Comparison of ENCODE assay signal across 1 fruit fly cellular context in genomic region chrX:11390625-11391363, dm6.
A peak's percentile ranks its signal among the peaks of the same experiment; 100 is the strongest.
TF ChIP-seq lines count a peak whose summit lies in the region.

No protein-coding gene starts in this region.

TF ChIP-seq in whole organism, embryonic, 481 proteins besides CTCF, POLR2A, EP300 and RAD21 (continued from another document and continues in another):
- TF ChIP-seq pan (optimal IDR thresholded peaks at IDR 0.05; lab: Kevin White, UChicago) (peak in 1 of 2 experiments; percentile 10), pan (GFP tag; optimal IDR thresholded peaks at IDR 0.05 in 1 of 2, IDR thresholded peaks at IDR 0.05 in 1 of 2) (peak in 1 of 2 experiments; percentile 86), ara (GFP tag; IDR thresholded peaks at IDR 0.05; lab: Robert Waterston, UW) (peak; percentile 65), Fer3 (tag; optimal IDR thresholded peaks at IDR 0.05; lab: Kevin White, UChicago) (peak; percentile 85), CG14860 (GFP tag; IDR thresholded peaks at IDR 0.05; lab: Robert Waterston, UW; ENCODE audit: partially characterized antibody) (no peak), esg (GFP tag; conservative IDR thresholded peaks at IDR 0.05; lab: Robert Waterston, UW) (peak; percentile 79), E2f2 (GFP tag; IDR thresholded peaks at IDR 0.05; lab: Robert Waterston, UW) (peak; percentile 59), CG6791 (GFP tag; IDR thresholded peaks at IDR 0.05; lab: Robert Waterston, UW; ENCODE audit: partially characterized antibody) (no peak), CG14710 (tag; optimal IDR thresholded peaks at IDR 0.05; lab: Kevin White, UChicago) (peak; percentile 53), Sox100B (GFP tag; optimal IDR thresholded peaks at IDR 0.05; lab: Kevin White, UChicago) (peak; percentile 76), Rx (GFP tag; IDR thresholded peaks at IDR 0.05; lab: Robert Waterston, UW) (peak; percentile 78), CG1602 (GFP tag; optimal IDR thresholded peaks at IDR 0.05; lab: Kevin White, UChicago) (peak; percentile 58), gce (GFP tag; IDR thresholded peaks at IDR 0.05; lab: Robert Waterston, UW) (peak; percentile 65; the same call in 2 of the 3 replicates), Tbp (GFP tag; optimal IDR thresholded peaks at IDR 0.05; lab: Kevin White, UChicago) (no peak), mirr (GFP tag; optimal IDR thresholded peaks at IDR 0.05; lab: Kevin White, UChicago) (peak; percentile 18), CG6175 (GFP tag; IDR thresholded peaks at IDR 0.05; lab: Robert Waterston, UW) (peak; percentile 82), Abd-B (GFP tag; optimal IDR thresholded peaks at IDR 0.05; lab: Kevin White, UChicago) (peak; percentile 74), CG7963 (GFP tag; IDR thresholded peaks at IDR 0.05; lab: Robert Waterston, UW; ENCODE audit: partially characterized antibody) (no peak), Nf-YC (tag; optimal IDR thresholded peaks at IDR 0.05; lab: Kevin White, UChicago) (peak; percentile 65), sd (tag; optimal IDR thresholded peaks at IDR 0.05; lab: Kevin White, UChicago) (peak; percentile 43), CG10274 (GFP tag; optimal IDR thresholded peaks at IDR 0.05; lab: Kevin White, UChicago) (peak; percentile 52), HmgD (GFP tag; optimal IDR thresholded peaks at IDR 0.05; lab: Kevin White, UChicago) (peak; percentile 9), unpg (GFP tag; optimal IDR thresholded peaks at IDR 0.05; lab: Kevin White, UChicago) (peak; percentile 75), CG11504 (tag; optimal IDR thresholded peaks at IDR 0.05; lab: Kevin White, UChicago) (peak; percentile 82), PHDP (tag; optimal IDR thresholded peaks at IDR 0.05; lab: Kevin White, UChicago) (peak; percentile 77), sug (tag; optimal IDR thresholded peaks at IDR 0.05; lab: Kevin White, UChicago) (peak; percentile 58), CG7271 (tag; optimal IDR thresholded peaks at IDR 0.05; lab: Kevin White, UChicago) (no peak), nerfin-2 (GFP tag; IDR thresholded peaks at IDR 0.05; lab: Robert Waterston, UW; ENCODE audit: partially characterized antibody) (no peak), dan (GFP tag; IDR thresholded peaks at IDR 0.05; lab: Robert Waterston, UW) (peak; percentile 60; the same call in 1 of the 2 replicates), Hr3 (GFP tag; optimal IDR thresholded peaks at IDR 0.05; lab: Kevin White, UChicago) (peak; percentile 60), Poxn (GFP tag; IDR thresholded peaks at IDR 0.05; lab: Robert Waterston, UW) (peak; percentile 46; the same call in 1 of the 2 replicates), CG17186 (GFP tag; optimal IDR thresholded peaks at IDR 0.05; lab: Kevin White, UChicago) (no peak), CG32767 (GFP tag; IDR thresholded peaks at IDR 0.05; lab: Robert Waterston, UW) (peak; percentile 71), CG13123 (GFP tag; optimal IDR thresholded peaks at IDR 0.05; lab: Kevin White, UChicago) (peak; percentile 1), twi (tag; optimal IDR thresholded peaks at IDR 0.05; lab: Kevin White, UChicago) (peak; percentile 42), h (optimal IDR thresholded peaks at IDR 0.05; lab: Kevin White, UChicago) (no peak), CG7786 (GFP tag; optimal IDR thresholded peaks at IDR 0.05; lab: Kevin White, UChicago) (peak; percentile 81), CG17385 (GFP tag; optimal IDR thresholded peaks at IDR 0.05; lab: Kevin White, UChicago) (peak; percentile 51), psq (GFP tag; optimal IDR thresholded peaks at IDR 0.05; lab: Kevin White, UChicago) (no peak), CG12744 (GFP tag; optimal IDR thresholded peaks at IDR 0.05; lab: Kevin White, UChicago) (peak; percentile 67), seq (GFP tag; IDR thresholded peaks at IDR 0.05; lab: Robert Waterston, UW) (peak; percentile 71), inv (GFP tag; IDR thresholded peaks at IDR 0.05; lab: Robert Waterston, UW; ENCODE audit: partially characterized antibody) (no peak), klu (GFP tag; IDR thresholded peaks at IDR 0.05; lab: Robert Waterston, UW) (peak; percentile 77), ro (GFP tag; IDR thresholded peaks at IDR 0.05; lab: Robert Waterston, UW) (peak; percentile 71), CG15696 (tag; optimal IDR thresholded peaks at IDR 0.05; lab: Kevin White, UChicago) (peak; percentile 24), gem (tag; optimal IDR thresholded peaks at IDR 0.05; lab: Kevin White, UChicago) (peak; percentile 84), jing (GFP tag; optimal IDR thresholded peaks at IDR 0.05; lab: Kevin White, UChicago) (peak; percentile 68), Camta (GFP tag; optimal IDR thresholded peaks at IDR 0.05; lab: Kevin White, UChicago) (peak; percentile 70), phol (tag; optimal IDR thresholded peaks at IDR 0.05; lab: Kevin White, UChicago) (peak; percentile 74), CG7987 (GFP tag; optimal IDR thresholded peaks at IDR 0.05; lab: Kevin White, UChicago) (no peak), CG10147 (GFP tag; optimal IDR thresholded peaks at IDR 0.05; lab: Kevin White, UChicago) (peak; percentile 73), maf-S (GFP tag; optimal IDR thresholded peaks at IDR 0.05; lab: Kevin White, UChicago) (peak; percentile 63), en (GFP tag; optimal IDR thresholded peaks at IDR 0.05; lab: Kevin White, UChicago) (peak; percentile 51), Myb (GFP tag; optimal IDR thresholded peaks at IDR 0.05; lab: Kevin White, UChicago) (peak; percentile 64), chinmo (GFP tag; IDR thresholded peaks at IDR 0.05; lab: Robert Waterston, UW; ENCODE audit: partially characterized antibody) (0 out of 4 replicates have a peak, but pooled peaks have one; percentile 20), fd96Cb (tag; optimal IDR thresholded peaks at IDR 0.05; lab: Kevin White, UChicago) (peak; percentile 68), zfh2 (GFP tag; optimal IDR thresholded peaks at IDR 0.05; lab: Kevin White, UChicago) (peak; percentile 80), Kr (GFP tag; optimal IDR thresholded peaks at IDR 0.05; lab: Kevin White, UChicago) (no peak), pita (GFP tag; optimal IDR thresholded peaks at IDR 0.05; lab: Kevin White, UChicago) (no peak), CG10959 (GFP tag; IDR thresholded peaks at IDR 0.05; lab: Robert Waterston, UW) (peak; percentile 81), kah (GFP tag; optimal IDR thresholded peaks at IDR 0.05; lab: Kevin White, UChicago) (peak; percentile 56), sisA (GFP tag; IDR thresholded peaks at IDR 0.05; lab: Robert Waterston, UW) (peak; percentile 86), Doc3 (GFP tag; IDR thresholded peaks at IDR 0.05; lab: Robert Waterston, UW; ENCODE audit: partially characterized antibody) (no peak), Xrp1 (GFP tag; IDR thresholded peaks at IDR 0.05; lab: Robert Waterston, UW) (peak; percentile 84), Atf-2 (GFP tag; optimal IDR thresholded peaks at IDR 0.05; lab: Kevin White, UChicago) (peak; percentile 37), lmd (GFP tag; IDR thresholded peaks at IDR 0.05; lab: Robert Waterston, UW) (peak; percentile 84), CG17802 (tag; optimal IDR thresholded peaks at IDR 0.05; lab: Kevin White, UChicago) (peak; percentile 47), CG15269 (tag; optimal IDR thresholded peaks at IDR 0.05; lab: Kevin White, UChicago) (peak; percentile 81), CG7556 (GFP tag; optimal IDR thresholded peaks at IDR 0.05; lab: Kevin White, UChicago) (peak; percentile 74), dmrt99B (tag; optimal IDR thresholded peaks at IDR 0.05; lab: Kevin White, UChicago) (peak; percentile 80), CG6689 (GFP tag; IDR thresholded peaks at IDR 0.05; lab: Robert Waterston, UW) (peak; percentile 79), CG10209 (GFP tag; optimal IDR thresholded peaks at IDR 0.05; lab: Kevin White, UChicago) (peak; percentile 81), wek (GFP tag; optimal IDR thresholded peaks at IDR 0.05; lab: Kevin White, UChicago) (peak; percentile 30), Max (GFP tag; optimal IDR thresholded peaks at IDR 0.05; lab: Kevin White, UChicago) (peak; percentile 66), CG4617 (GFP tag; optimal IDR thresholded peaks at IDR 0.05; lab: Kevin White, UChicago; ENCODE audit: borderline replicate concordance) (peak; percentile 55), CG18764 (GFP tag; optimal IDR thresholded peaks at IDR 0.05; lab: Kevin White, UChicago) (peak; percentile 57), ERR (GFP tag; optimal IDR thresholded peaks at IDR 0.05; lab: Kevin White, UChicago) (peak; percentile 68), Optix (GFP tag; IDR thresholded peaks at IDR 0.05; lab: Robert Waterston, UW) (peak; percentile 81), CG12155 (GFP tag; optimal IDR thresholded peaks at IDR 0.05; lab: Kevin White, UChicago) (peak; percentile 74), lab (GFP tag; optimal IDR thresholded peaks at IDR 0.05; lab: Kevin White, UChicago) (peak; percentile 88), hth (optimal IDR thresholded peaks at IDR 0.05; lab: Kevin White, UChicago) (no peak), CG31441 (GFP tag; IDR thresholded peaks at IDR 0.05; lab: Robert Waterston, UW) (peak; percentile 77), pho (GFP tag; optimal IDR thresholded peaks at IDR 0.05; lab: Kevin White, UChicago) (peak; percentile 76), ranshi (GFP tag; IDR thresholded peaks at IDR 0.05; lab: Robert Waterston, UW) (peak; percentile 90), onecut (GFP tag; IDR thresholded peaks at IDR 0.05; lab: Robert Waterston, UW) (peak; percentile 62), CG14667 (GFP tag; IDR thresholded peaks at IDR 0.05; lab: Robert Waterston, UW) (peak; percentile 80), CG1233 (GFP tag; optimal IDR thresholded peaks at IDR 0.05; lab: Kevin White, UChicago) (peak; percentile 67), Lhr (GFP tag; optimal IDR thresholded peaks at IDR 0.05; lab: Kevin White, UChicago) (peak; percentile 41), nerfin-1 (tag; optimal IDR thresholded peaks at IDR 0.05; lab: Kevin White, UChicago) (peak; percentile 46), Dip3 (GFP tag; optimal IDR thresholded peaks at IDR 0.05; lab: Kevin White, UChicago) (peak; percentile 84), Bgb (GFP tag; IDR thresholded peaks at IDR 0.05; lab: Robert Waterston, UW; ENCODE audit: partially characterized antibody) (no peak), CG13287 (GFP tag; IDR thresholded peaks at IDR 0.05; lab: Robert Waterston, UW; ENCODE audit: partially characterized antibody) (no peak), Neu2 (GFP tag; optimal IDR thresholded peaks at IDR 0.05; lab: Kevin White, UChicago; ENCODE audit: borderline replicate concordance) (no peak), z (GFP tag; IDR thresholded peaks at IDR 0.05; lab: Robert Waterston, UW) (no peak), az2 (GFP tag; optimal IDR thresholded peaks at IDR 0.05; lab: Kevin White, UChicago) (peak; percentile 73), ase (GFP tag; IDR thresholded peaks at IDR 0.05; lab: Robert Waterston, UW) (peak; percentile 83; the same call in 2 of the 3 replicates), vnd (GFP tag; IDR thresholded peaks at IDR 0.05; lab: Robert Waterston, UW; ENCODE audit: partially characterized antibody) (no peak), CG3065 (GFP tag; optimal IDR thresholded peaks at IDR 0.05; lab: Kevin White, UChicago) (peak; percentile 47), ind (GFP tag; optimal IDR thresholded peaks at IDR 0.05; lab: Kevin White, UChicago) (peak; percentile 87), CG4404 (GFP tag; IDR thresholded peaks at IDR 0.05; lab: Robert Waterston, UW) (peak; percentile 64; the same call in 1 of the 2 replicates), CG9727 (GFP tag; optimal IDR thresholded peaks at IDR 0.05; lab: Kevin White, UChicago) (peak; percentile 76), dpn (GFP tag; optimal IDR thresholded peaks at IDR 0.05; lab: Kevin White, UChicago) (peak; percentile 79 to 87), Dek (tag; optimal IDR thresholded peaks at IDR 0.05; lab: Kevin White, UChicago) (peak; percentile 50), org-1 (GFP tag; optimal IDR thresholded peaks at IDR 0.05; lab: Kevin White, UChicago) (peak; percentile 71), rib (GFP tag; IDR thresholded peaks at IDR 0.05; lab: Robert Waterston, UW) (peak; percentile 86), Aef1 (GFP tag; IDR thresholded peaks at IDR 0.05; lab: Robert Waterston, UW) (peak; percentile 88), grau (tag; optimal IDR thresholded peaks at IDR 0.05; lab: Kevin White, UChicago) (peak; percentile 78), repo (GFP tag; optimal IDR thresholded peaks at IDR 0.05; lab: Kevin White, UChicago) (peak; percentile 29), CG10321 (GFP tag; IDR thresholded peaks at IDR 0.05; lab: Robert Waterston, UW) (no peak), tio (GFP tag; optimal IDR thresholded peaks at IDR 0.05; lab: Kevin White, UChicago) (peak; percentile 84), run (tag; optimal IDR thresholded peaks at IDR 0.05; lab: Kevin White, UChicago) (peak; percentile 39), CG5180 (GFP tag; optimal IDR thresholded peaks at IDR 0.05; lab: Kevin White, UChicago) (peak; percentile 70), CG10543 (GFP tag; optimal IDR thresholded peaks at IDR 0.05; lab: Kevin White, UChicago) (peak; percentile 26), CG8944 (GFP tag; optimal IDR thresholded peaks at IDR 0.05; lab: Kevin White, UChicago) (peak; percentile 55), CG14050 (GFP tag; IDR thresholded peaks at IDR 0.05; lab: Robert Waterston, UW) (peak; percentile 75), Deaf1 (tag; optimal IDR thresholded peaks at IDR 0.05; lab: Kevin White, UChicago) (peak; percentile 47), da (GFP tag; optimal IDR thresholded peaks at IDR 0.05; lab: Kevin White, UChicago) (peak; percentile 50), nmo (GFP tag; optimal IDR thresholded peaks at IDR 0.05; lab: Kevin White, UChicago) (peak; percentile 83), Dip2 (GFP tag; IDR thresholded peaks at IDR 0.05; lab: Robert Waterston, UW) (no peak), CG17568 (GFP tag; optimal IDR thresholded peaks at IDR 0.05; lab: Kevin White, UChicago) (peak; percentile 31), Hmr (GFP tag; optimal IDR thresholded peaks at IDR 0.05; lab: Kevin White, UChicago) (peak; percentile 84), CG1792 (GFP tag; optimal IDR thresholded peaks at IDR 0.05; lab: Kevin White, UChicago) (peak; percentile 70), CG17612 (GFP tag; IDR thresholded peaks at IDR 0.05; lab: Robert Waterston, UW) (peak; percentile 76), Usf (GFP tag; optimal IDR thresholded peaks at IDR 0.05; lab: Kevin White, UChicago) (peak; percentile 58), CG2116 (GFP tag; optimal IDR thresholded peaks at IDR 0.05; lab: Kevin White, UChicago) (no peak), CG4360 (GFP tag; IDR thresholded peaks at IDR 0.05; lab: Robert Waterston, UW) (no peak), Drgx (GFP tag; IDR thresholded peaks at IDR 0.05; lab: Robert Waterston, UW) (peak; percentile 91), CG14014 (GFP tag; IDR thresholded peaks at IDR 0.05; lab: Robert Waterston, UW) (peak; percentile 86), CG5245 (GFP tag; optimal IDR thresholded peaks at IDR 0.05; lab: Kevin White, UChicago) (peak; percentile 67), CG1603 (tag; optimal IDR thresholded peaks at IDR 0.05; lab: Kevin White, UChicago) (peak; percentile 92)
